Worm (Caenorhabditis elegans): ENCODE data around the gene F59E12.6.

DNA sequence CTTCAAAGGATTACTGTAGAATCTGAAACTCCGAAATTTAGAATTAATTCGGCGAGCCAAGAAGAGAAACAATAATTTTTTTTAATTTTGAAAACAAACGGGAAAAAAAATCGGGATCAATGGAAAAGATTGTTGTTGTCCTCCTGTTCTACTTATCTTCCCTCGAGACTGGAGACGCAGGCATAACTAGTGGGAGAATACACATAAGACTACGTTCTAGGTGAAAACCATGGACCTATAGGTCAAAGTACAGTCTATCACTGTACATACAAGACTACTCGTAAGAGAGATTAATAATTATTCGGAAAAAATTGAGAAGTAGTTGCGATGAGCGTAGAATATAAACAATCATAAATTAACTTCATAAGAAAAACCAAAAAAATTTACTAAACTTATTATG, 11.5 kb downstream of the F59E12.6 start, which contains the start of gene dhs-6:
- TF ChIP-seq flt-1 (GFP tag; IDR thresholded peaks at IDR 0.05) (no peak), aly-1 (tag; optimal IDR thresholded peaks at IDR 0.05) (no peak)
